Fruit fly (Drosophila melanogaster) whole organism, pupa: Measurements from ENCODE around the gene Dic61B.
A peak's percentile ranks its signal among the peaks of the same experiment; 100 is the strongest.

Experiments
- CG10348 ChIP-seq: fragments of 200-800 bp; sonication (Bioruptor generic); IDR thresholded peaks from 2 replicates; pipeline ENCODE4 v1.3.6; 2022; ENCODE audit warnings: missing biosample characterization, missing genetic modification characterization
- CG12605 ChIP-seq: fragments of 200-800 bp; sonication (Bioruptor generic); IDR thresholded peaks from 2 replicates; pipeline ENCODE4 v1.3.6; 2022; ENCODE audit warnings: missing biosample characterization, missing genetic modification characterization
- CG13204 ChIP-seq: fragments of 200-800 bp; sonication (Bioruptor generic); optimal IDR thresholded peaks from 2 replicates; lab custom pipeline; 2018; ENCODE audit warnings: missing biosample characterization, mild to moderate bottlenecking, missing genetic modification characterization, moderate library complexity
- CG14655 ChIP-seq: fragments of 200-800 bp; sonication (Bioruptor generic); optimal IDR thresholded peaks from 3 replicates; lab custom pipeline; 2017; ENCODE audit warnings: mild to moderate bottlenecking, missing biosample characterization, missing genetic modification reagents, missing genetic modification characterization
- CG15710 ChIP-seq: fragments of 200-800 bp; sonication (Bioruptor generic); optimal IDR thresholded peaks from 2 replicates; lab custom pipeline; 2018; ENCODE audit warnings: missing biosample characterization, mild to moderate bottlenecking, missing genetic modification characterization, moderate library complexity
- CG17806 ChIP-seq: fragments of 200-800 bp; sonication (Bioruptor generic); optimal IDR thresholded peaks from 2 replicates; lab custom pipeline; 2018; ENCODE audit warnings: missing biosample characterization, mild to moderate bottlenecking, missing genetic modification characterization, moderate library complexity
- CG32121 ChIP-seq: fragments of 200-800 bp; sonication (Bioruptor generic); IDR thresholded peaks from 2 replicates; pipeline ENCODE4 v1.3.6; 2022; ENCODE audit warnings: missing biosample characterization, missing genetic modification characterization
- CG34367 ChIP-seq: fragments of 200-800 bp; sonication (Bioruptor generic); optimal IDR thresholded peaks from 2 replicates; lab custom pipeline; 2018; ENCODE audit warnings: missing biosample characterization, mild to moderate bottlenecking, missing genetic modification characterization
- CG4496 ChIP-seq: fragments of 200-800 bp; sonication (Bioruptor generic); IDR thresholded peaks from 3 replicates; pipeline ENCODE4 v1.3.6; 2022; ENCODE audit warnings: missing biosample characterization, missing genetic modification characterization
- CG8159 ChIP-seq: fragments of 200-800 bp; sonication (Bioruptor generic); optimal IDR thresholded peaks from 3 replicates; lab custom pipeline; 2018; ENCODE audit warnings: missing biosample characterization, mild to moderate bottlenecking, missing genetic modification characterization, moderate library complexity
- CG8301 ChIP-seq: fragments of 200-800 bp; sonication (Bioruptor generic); optimal IDR thresholded peaks from 2 replicates; lab custom pipeline; 2018; ENCODE audit warnings: missing biosample characterization, mild to moderate bottlenecking, missing genetic modification characterization
- CG9948 ChIP-seq: fragments of 200-800 bp; sonication (Bioruptor generic); optimal IDR thresholded peaks from 2 replicates; lab custom pipeline; 2018; ENCODE audit warnings: missing biosample characterization, mild to moderate bottlenecking, missing genetic modification characterization, moderate library complexity
- D1 ChIP-seq: fragments of 200-800 bp; sonication (Bioruptor generic); optimal IDR thresholded peaks from 2 replicates; lab custom pipeline; 2018; ENCODE audit warnings: missing biosample characterization, mild to moderate bottlenecking, missing genetic modification characterization, moderate library complexity
- EcR ChIP-seq: fragments of 200-800 bp; sonication (Bioruptor generic); optimal IDR thresholded peaks from 3 replicates; lab custom pipeline; 2019; ENCODE audit warnings: missing biosample characterization, missing genetic modification characterization, mild to moderate bottlenecking, moderate library complexity, missing genetic modification reagents
- Ets98B ChIP-seq: fragments of 200-800 bp; sonication (Bioruptor generic); IDR thresholded peaks from 2 replicates; pipeline ENCODE4 v1.3.6; 2022; ENCODE audit warnings: missing biosample characterization, missing genetic modification characterization
- Pif1A ChIP-seq: fragments of 200-800 bp; sonication (Bioruptor generic); optimal IDR thresholded peaks from 3 replicates; lab custom pipeline; 2016; ENCODE audit warnings: missing biosample characterization, missing genetic modification characterization
- Pif1B ChIP-seq: fragments of 200-800 bp; sonication (Bioruptor generic); optimal IDR thresholded peaks from 3 replicates; lab custom pipeline; 2016; ENCODE audit warnings: missing biosample characterization, missing genetic modification characterization
- Snoo ChIP-seq: fragments of 200-800 bp; sonication (Bioruptor generic); optimal IDR thresholded peaks from 3 replicates; lab custom pipeline; 2017; ENCODE audit warnings: missing biosample characterization, mild to moderate bottlenecking, missing genetic modification characterization, inconsistent platforms
- fd96Ca ChIP-seq: fragments of 200-800 bp; sonication (Bioruptor generic); IDR thresholded peaks from 3 replicates; pipeline ENCODE4 v1.3.6; 2022; ENCODE audit warnings: missing biosample characterization, missing genetic modification characterization
- gl ChIP-seq: fragments of 200-800 bp; sonication (Bioruptor generic); optimal IDR thresholded peaks from 2 replicates; lab custom pipeline; 2018; ENCODE audit warnings: missing biosample characterization, mild to moderate bottlenecking, missing genetic modification characterization
- rn ChIP-seq: fragments of 200-800 bp; sonication (Bioruptor generic); IDR thresholded peaks from 2 replicates; pipeline ENCODE4 v1.3.6; 2022; ENCODE audit warnings: missing biosample characterization, missing genetic modification characterization

The Dic61B gene

dm6 chr3L:166789-167132 is 14.4 kb upstream of the Dic61B start:
- TF ChIP-seq CG17806 (tag; lab: Kevin White, UChicago) (no peak), Pif1B (GFP tag; lab: Kevin White, UChicago) (no peak)
- TF ChIP-seq, all 21 proteins: peak for 0

DNA sequence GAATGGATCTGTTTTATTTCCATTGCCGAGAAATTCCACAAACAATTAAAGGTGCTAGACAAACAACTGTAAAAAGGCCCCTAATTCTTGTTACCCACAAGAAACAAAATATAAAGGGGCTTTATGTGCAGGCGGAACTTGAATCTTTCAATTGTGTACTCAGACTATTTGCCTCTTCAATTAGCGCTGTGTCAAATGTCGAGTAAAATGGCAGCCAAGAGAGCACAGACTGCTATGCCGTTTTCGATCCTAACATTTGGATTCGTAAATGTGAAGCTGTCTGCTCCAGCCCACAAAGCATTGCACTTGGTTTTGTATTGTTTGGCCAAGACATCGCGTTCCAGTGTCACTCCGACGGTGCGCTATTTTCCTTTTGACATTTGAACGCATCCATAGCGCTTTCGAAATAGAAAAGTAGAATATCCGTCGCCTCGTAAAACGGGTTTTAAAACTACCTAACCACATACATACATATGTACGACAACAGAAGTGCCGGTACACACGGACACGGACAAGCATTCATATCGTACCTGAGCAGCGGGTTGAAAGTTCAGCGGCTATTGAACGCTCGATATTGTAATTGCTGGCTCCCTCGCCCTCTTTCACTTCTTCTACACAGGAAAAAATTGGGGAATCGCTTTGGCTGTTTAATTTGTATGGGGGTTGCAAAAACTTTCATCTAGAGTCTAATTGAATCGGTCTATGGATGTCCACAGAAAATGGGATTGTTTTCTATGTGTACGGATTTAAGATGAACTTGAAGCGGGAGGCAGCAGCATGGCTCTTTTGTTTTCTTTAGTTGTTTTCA is 13.8 kb upstream of the Dic61B start:
- peak; percentile 48 for TF ChIP-seq CG9948 (tag; lab: Kevin White, UChicago)
- TF ChIP-seq Ets98B (GFP tag; lab: Robert Waterston, UW): peak; percentile 59
- no peak for TF ChIP-seq D1
- TF ChIP-seq gl (tag; lab: Kevin White, UChicago): no peak
- peak; percentile 49 for TF ChIP-seq CG8301 (tag; lab: Kevin White, UChicago)
- peak; percentile 68 for TF ChIP-seq Pif1A
- TF ChIP-seq CG34367 (tag; lab: Kevin White, UChicago): no peak
- no peak for TF ChIP-seq CG14655 (GFP tag; lab: Kevin White, UChicago)
- 0 out of 3 replicates have a peak, but pooled peaks have one; percentile 63 for TF ChIP-seq CG4496 (GFP tag; lab: Robert Waterston, UW)
- TF ChIP-seq CG13204 (GFP tag; lab: Kevin White, UChicago): peak; percentile 62
- TF ChIP-seq rn (GFP tag; lab: Robert Waterston, UW): no peak
- peak; percentile 50 for TF ChIP-seq EcR (GFP tag; lab: Kevin White, UChicago)
- no peak for TF ChIP-seq Pif1B (GFP tag; lab: Kevin White, UChicago)
- peak; percentile 27 for TF ChIP-seq CG17806 (tag; lab: Kevin White, UChicago)
- TF ChIP-seq CG10348: no peak
- peak; percentile 0 for TF ChIP-seq Snoo (tag; lab: Kevin White, UChicago)
- peak; percentile 15 for TF ChIP-seq CG15710 (tag; lab: Kevin White, UChicago)
- TF ChIP-seq CG8159 (tag; lab: Kevin White, UChicago): peak; percentile 55
- TF ChIP-seq CG32121 (GFP tag; lab: Robert Waterston, UW): no peak
- peak; percentile 57; the same call in 1 of the 3 replicates for TF ChIP-seq fd96Ca (GFP tag; lab: Robert Waterston, UW)
- TF ChIP-seq CG12605 (GFP tag; lab: Robert Waterston, UW): peak; percentile 46; the same call in 1 of the 2 replicates
- TF ChIP-seq, all 21 proteins: peak for 13

DNA sequence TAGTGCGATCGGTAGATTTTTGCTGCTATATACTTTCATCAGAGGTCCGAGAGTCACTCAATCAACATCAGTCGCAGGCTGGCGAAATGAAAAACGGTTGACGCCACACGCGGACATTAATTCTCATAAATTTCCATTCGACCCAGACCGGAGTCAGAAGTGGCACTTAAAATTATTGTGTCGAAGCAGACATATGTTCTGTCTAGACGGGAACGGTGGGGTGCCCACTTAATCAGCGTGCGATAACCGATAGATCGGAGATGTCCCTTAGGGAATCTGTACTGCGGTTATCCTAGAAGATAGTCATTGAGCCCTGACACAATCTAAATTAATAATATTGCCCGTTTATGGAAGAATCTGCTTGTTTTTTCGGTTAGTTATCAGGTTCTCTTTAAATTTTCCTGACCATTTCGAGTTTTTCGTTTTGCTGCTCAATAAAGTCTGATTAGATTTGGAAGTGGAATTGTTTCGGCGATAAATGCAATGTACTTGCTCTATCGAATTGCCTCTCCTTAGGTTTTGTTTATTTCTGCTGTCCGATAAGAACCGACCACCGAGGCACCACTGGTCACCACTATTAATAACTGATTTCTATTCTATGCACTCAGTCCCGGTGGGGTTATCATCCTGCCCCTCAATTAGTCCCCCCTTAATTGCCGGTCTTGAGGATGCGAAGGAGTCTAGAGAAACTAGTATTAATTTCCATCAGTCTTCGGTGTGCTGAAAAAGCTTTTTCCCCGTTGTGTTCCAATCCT is 9.6 kb upstream of the Dic61B start:
- TF ChIP-seq EcR (GFP tag; lab: Kevin White, UChicago): no peak
- TF ChIP-seq CG4496 (GFP tag; lab: Robert Waterston, UW): no peak
- no peak for TF ChIP-seq Ets98B (GFP tag; lab: Robert Waterston, UW)
- TF ChIP-seq CG34367 (tag; lab: Kevin White, UChicago): no peak
- TF ChIP-seq rn (GFP tag; lab: Robert Waterston, UW): no peak
- no peak for TF ChIP-seq CG15710 (tag; lab: Kevin White, UChicago)
- no peak for TF ChIP-seq Pif1B (GFP tag; lab: Kevin White, UChicago)
- no peak for TF ChIP-seq D1

DNA sequence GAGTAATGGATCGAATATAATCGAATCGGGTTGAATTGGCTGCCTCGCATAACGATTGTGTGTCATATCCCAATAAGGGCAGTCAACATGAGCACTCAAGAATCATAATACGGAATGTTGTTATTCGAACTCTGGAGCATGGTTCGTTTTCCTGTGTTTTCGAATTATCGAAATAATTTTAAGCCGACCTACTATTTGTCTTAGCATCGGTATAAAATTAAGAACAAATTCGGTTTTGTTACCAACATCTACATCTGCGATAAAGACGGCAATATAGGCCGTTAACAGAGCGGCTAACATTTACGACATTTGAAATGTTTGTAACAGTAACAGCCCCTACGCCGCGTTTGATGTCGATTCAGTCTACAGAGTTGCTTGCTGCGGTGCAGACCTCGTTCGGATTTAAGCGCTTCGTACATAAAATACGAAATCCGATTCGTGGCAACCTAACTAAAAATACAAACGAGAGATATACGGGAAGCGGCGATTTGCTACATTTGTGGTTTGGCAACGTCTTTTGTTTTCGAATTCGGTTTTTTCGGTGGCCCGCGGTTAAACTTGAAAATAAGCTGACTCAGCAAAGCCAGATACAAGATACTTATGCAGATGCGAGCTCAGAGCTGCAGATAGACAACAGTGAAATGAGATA is 8.2 kb upstream of the Dic61B start:
- TF ChIP-seq CG15710 (tag; lab: Kevin White, UChicago): no peak
- no peak for TF ChIP-seq EcR (GFP tag; lab: Kevin White, UChicago)
- no peak for TF ChIP-seq CG14655 (GFP tag; lab: Kevin White, UChicago)
- TF ChIP-seq CG34367 (tag; lab: Kevin White, UChicago): no peak
- 0 out of 2 replicates have a peak, but pooled peaks have one; percentile 34 for TF ChIP-seq CG12605 (GFP tag; lab: Robert Waterston, UW)
- no peak for TF ChIP-seq CG13204 (GFP tag; lab: Kevin White, UChicago)
- no peak for TF ChIP-seq CG8159 (tag; lab: Kevin White, UChicago)
- no peak for TF ChIP-seq Pif1A
- no peak for TF ChIP-seq gl (tag; lab: Kevin White, UChicago)
- no peak for TF ChIP-seq CG32121 (GFP tag; lab: Robert Waterston, UW)
- TF ChIP-seq Ets98B (GFP tag; lab: Robert Waterston, UW): peak; percentile 11; the same call in 1 of the 2 replicates
- no peak for TF ChIP-seq D1
- no peak for TF ChIP-seq CG4496 (GFP tag; lab: Robert Waterston, UW)
- 0 out of 3 replicates have a peak, but pooled peaks have one; percentile 7 for TF ChIP-seq fd96Ca (GFP tag; lab: Robert Waterston, UW)
- TF ChIP-seq Pif1B (GFP tag; lab: Kevin White, UChicago): peak; percentile 3
- TF ChIP-seq Snoo (tag; lab: Kevin White, UChicago): peak; percentile 19
- no peak for TF ChIP-seq CG17806 (tag; lab: Kevin White, UChicago)
- TF ChIP-seq CG10348: no peak
- no peak for TF ChIP-seq rn (GFP tag; lab: Robert Waterston, UW)
- no peak for TF ChIP-seq CG8301 (tag; lab: Kevin White, UChicago)
- TF ChIP-seq CG9948 (tag; lab: Kevin White, UChicago): no peak
- TF ChIP-seq, all 21 proteins: peak for 5
